Fruit fly (Drosophila melanogaster) whole organism, adult: ENCODE data around the gene Bsg.
A peak's percentile ranks its signal among the peaks of the same experiment; 100 is the strongest.

Source experiments
- CG11617 ChIP-seq: fragments of 200-800 bp; sonication (Bioruptor generic); optimal IDR thresholded peaks from 2 replicates; lab custom pipeline; 2017; ENCODE audit warnings: mild to moderate bottlenecking, missing biosample characterization, missing genetic modification reagents, missing genetic modification characterization
- CG12768 ChIP-seq: fragments of 200-800 bp; sonication (Bioruptor generic); optimal IDR thresholded peaks from 2 replicates; lab custom pipeline; 2017; ENCODE audit warnings: missing biosample characterization, missing genetic modification characterization, mild to moderate bottlenecking, moderate library complexity, missing genetic modification reagents
- CG14711 ChIP-seq: fragments of 200-800 bp; sonication (Bioruptor generic); optimal IDR thresholded peaks from 2 replicates; lab custom pipeline; 2018; ENCODE audit warnings: missing biosample characterization, mild to moderate bottlenecking, missing genetic modification characterization, moderate library complexity
- CG1620 ChIP-seq: fragments of 200-800 bp; sonication (Bioruptor generic); optimal IDR thresholded peaks from 2 replicates; lab custom pipeline; 2016; ENCODE audit warnings: missing biosample characterization, missing genetic modification characterization
- CG33017 ChIP-seq: fragments of 200-800 bp; sonication (Bioruptor generic); optimal IDR thresholded peaks from 2 replicates; lab custom pipeline; 2018; ENCODE audit warnings: missing biosample characterization, mild to moderate bottlenecking, missing genetic modification characterization, moderate library complexity
- CG5204 ChIP-seq: fragments of 200-800 bp; sonication (Bioruptor generic); optimal IDR thresholded peaks from 2 replicates; lab custom pipeline; 2016; ENCODE audit warnings: missing biosample characterization, missing genetic modification characterization
- CG7045 ChIP-seq: fragments of 200-800 bp; sonication (Bioruptor generic); optimal IDR thresholded peaks from 2 replicates; lab custom pipeline; 2017; ENCODE audit warnings: missing biosample characterization, mild to moderate bottlenecking, missing genetic modification characterization
- CG7101 ChIP-seq: fragments of 200-800 bp; sonication (Bioruptor generic); optimal IDR thresholded peaks from 2 replicates; lab custom pipeline; 2018; ENCODE audit warnings: missing biosample characterization, mild to moderate bottlenecking, missing genetic modification characterization, moderate library complexity
- Clk ChIP-seq: fragments of 200-800 bp; sonication (Bioruptor generic); optimal IDR thresholded peaks from 2 replicates; lab custom pipeline; 2017; ENCODE audit warnings: missing biosample characterization, missing genetic modification characterization
- Crg-1 ChIP-seq: fragments of 200-800 bp; sonication (Bioruptor generic); optimal IDR thresholded peaks from 2 replicates; lab custom pipeline; 2016; ENCODE audit warnings: missing biosample characterization, missing genetic modification characterization
- Hr96 ChIP-seq: fragments of 200-800 bp; sonication (Bioruptor generic); optimal IDR thresholded peaks from 2 replicates; lab custom pipeline; 2016; ENCODE audit warnings: missing biosample characterization, missing genetic modification characterization
- Mnt ChIP-seq: fragments of 200-800 bp; sonication (Bioruptor generic); optimal IDR thresholded peaks from 2 replicates; lab custom pipeline; 2016; ENCODE audit warnings: missing biosample characterization, mild to moderate bottlenecking, missing genetic modification characterization
- bab1 ChIP-seq: fragments of 200-800 bp; sonication (Bioruptor generic); optimal IDR thresholded peaks from 3 replicates; lab custom pipeline; 2019; ENCODE audit warnings: missing biosample characterization, mild to moderate bottlenecking, missing genetic modification characterization, moderate library complexity
- cic ChIP-seq: fragments of 200-800 bp; sonication (Bioruptor generic); optimal IDR thresholded peaks from 2 replicates; lab custom pipeline; 2017; ENCODE audit warnings: missing biosample characterization, mild to moderate bottlenecking, missing genetic modification characterization, moderate library complexity
- cnc ChIP-seq, 2 experiments: fragments of >200 bp; optimal IDR thresholded peaks; 2 replicates each; lab custom pipeline; 2017
- kay ChIP-seq: fragments of 200-800 bp; sonication (Bioruptor generic); peaks from one replicate; lab custom pipeline; 2016; ENCODE audit warnings: missing biosample characterization, missing genetic modification characterization, borderline replicate concordance
- ovo ChIP-seq: fragments of 200-800 bp; sonication (Bioruptor generic); optimal IDR thresholded peaks from 2 replicates; lab custom pipeline; 2016; ENCODE audit warnings: missing biosample characterization, missing genetic modification characterization
- pad ChIP-seq: fragments of 200-800 bp; sonication (Bioruptor generic); optimal IDR thresholded peaks from 3 replicates; lab custom pipeline; 2017; ENCODE audit warnings: missing biosample characterization, missing genetic modification characterization, mild to moderate bottlenecking, moderate library complexity, missing genetic modification reagents
- tj ChIP-seq: fragments of 200-800 bp; sonication (Bioruptor generic); optimal IDR thresholded peaks from 3 replicates; lab custom pipeline; 2017; ENCODE audit warnings: missing biosample characterization, mild to moderate bottlenecking, missing genetic modification characterization, moderate library complexity
- toe ChIP-seq: fragments of 200-800 bp; sonication (Bioruptor generic); optimal IDR thresholded peaks from 2 replicates; lab custom pipeline; 2016; ENCODE audit warnings: missing biosample characterization, missing genetic modification characterization

Gene Bsg

DNA sequence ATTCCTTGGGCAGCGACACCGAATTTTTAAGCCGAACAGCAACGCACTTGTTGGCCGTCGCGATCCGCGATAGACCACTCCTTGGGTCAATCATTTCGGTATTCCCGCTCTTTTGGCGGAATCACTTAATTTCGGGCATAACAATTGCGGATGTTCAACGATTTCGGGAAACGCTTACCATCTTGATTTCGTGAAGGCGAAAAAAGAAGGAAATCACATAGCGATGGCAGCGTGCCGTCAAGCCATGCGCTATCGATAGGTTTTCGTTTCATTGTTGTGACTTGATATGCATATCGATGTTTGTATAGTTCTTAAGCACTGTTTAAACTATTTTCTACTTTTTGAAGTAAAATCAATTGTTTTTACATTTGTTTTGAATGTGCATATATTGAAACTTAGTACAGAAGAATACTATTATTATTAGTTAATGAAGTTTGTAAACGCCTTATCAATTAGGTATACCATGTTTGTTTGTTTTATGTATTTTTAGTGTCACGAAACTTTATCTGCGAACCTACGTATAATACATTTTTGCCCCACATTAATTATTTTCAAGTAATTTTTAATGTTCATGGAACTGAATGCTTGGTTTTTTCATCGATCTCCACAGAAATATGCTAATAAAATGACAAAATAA lies 40.5 kb upstream of the Bsg start, which contains the start of gene RpL36A:
RpL36A (minus strand) TSS at position 265 of the 637 bp plus-strand sequence.
- TF ChIP-seq toe (GFP tag; lab: Kevin White, UChicago) (no peak), CG14711 (tag; lab: Kevin White, UChicago) (peak; percentile 40), CG11617 (GFP tag; lab: Kevin White, UChicago) (peak; percentile 65), cnc (optimal IDR thresholded peaks at IDR 0.05; lab: Kevin White, UChicago) (no peak), CG33017 (tag; lab: Kevin White, UChicago) (peak; percentile 40), Hr96 (GFP tag; lab: Kevin White, UChicago) (no peak), cic (GFP tag; lab: Kevin White, UChicago) (no peak), bab1 (GFP tag; lab: Kevin White, UChicago) (peak; percentile 71), pad (no peak), Crg-1 (peak; percentile 35), CG7045 (no peak), ovo (peak; percentile 41), Mnt (peak; percentile 7), kay (no peak), CG7101 (peak; percentile 75), CG5204 (GFP tag; lab: Kevin White, UChicago) (no peak), tj (GFP tag; lab: Kevin White, UChicago) (peak; percentile 1), CG12768 (GFP tag; lab: Kevin White, UChicago) (no peak), Clk (GFP tag; lab: Kevin White, UChicago) (no peak), CG1620 (GFP tag; lab: Kevin White, UChicago) (peak; percentile 70)

DNA sequence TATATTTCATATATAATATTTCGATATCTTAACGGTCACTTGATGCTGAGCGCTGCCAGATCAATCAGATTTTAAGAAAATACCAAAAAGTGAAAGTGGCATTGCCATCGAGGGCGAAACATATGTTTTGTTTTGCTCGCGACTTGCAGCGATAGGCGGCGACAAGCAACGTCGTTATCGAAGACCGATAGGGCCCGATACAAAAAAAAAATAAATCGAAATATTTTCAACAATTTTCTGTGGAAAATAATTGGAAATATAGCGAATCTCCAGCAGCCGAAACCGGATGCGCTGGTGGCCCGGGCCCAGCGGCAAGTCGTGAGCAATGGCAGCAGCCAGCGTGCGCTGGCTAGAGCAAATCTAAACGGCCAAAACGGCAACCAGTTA lies 39.9 kb upstream of the Bsg start, which contains the start of gene Megf8:
Megf8 (plus strand) TSS at position 190 of the 387 bp plus-strand sequence.
- TF ChIP-seq Mnt = no peak
- no peak for TF ChIP-seq bab1 (GFP tag; lab: Kevin White, UChicago)
- no peak for TF ChIP-seq CG33017 (tag; lab: Kevin White, UChicago)
- TF ChIP-seq cnc (optimal IDR thresholded peaks at IDR 0.05; lab: Kevin White, UChicago) = no peak
- no peak for TF ChIP-seq tj (GFP tag; lab: Kevin White, UChicago)
- TF ChIP-seq CG12768 (GFP tag; lab: Kevin White, UChicago) = no peak
- TF ChIP-seq CG11617 (GFP tag; lab: Kevin White, UChicago) = no peak
- no peak for TF ChIP-seq CG1620 (GFP tag; lab: Kevin White, UChicago)
- no peak for TF ChIP-seq toe (GFP tag; lab: Kevin White, UChicago)
- no peak for TF ChIP-seq kay
- no peak for TF ChIP-seq CG14711 (tag; lab: Kevin White, UChicago)
- TF ChIP-seq cic (GFP tag; lab: Kevin White, UChicago) = no peak
- no peak for TF ChIP-seq CG7101
- no peak for TF ChIP-seq pad
- no peak for TF ChIP-seq ovo

DNA sequence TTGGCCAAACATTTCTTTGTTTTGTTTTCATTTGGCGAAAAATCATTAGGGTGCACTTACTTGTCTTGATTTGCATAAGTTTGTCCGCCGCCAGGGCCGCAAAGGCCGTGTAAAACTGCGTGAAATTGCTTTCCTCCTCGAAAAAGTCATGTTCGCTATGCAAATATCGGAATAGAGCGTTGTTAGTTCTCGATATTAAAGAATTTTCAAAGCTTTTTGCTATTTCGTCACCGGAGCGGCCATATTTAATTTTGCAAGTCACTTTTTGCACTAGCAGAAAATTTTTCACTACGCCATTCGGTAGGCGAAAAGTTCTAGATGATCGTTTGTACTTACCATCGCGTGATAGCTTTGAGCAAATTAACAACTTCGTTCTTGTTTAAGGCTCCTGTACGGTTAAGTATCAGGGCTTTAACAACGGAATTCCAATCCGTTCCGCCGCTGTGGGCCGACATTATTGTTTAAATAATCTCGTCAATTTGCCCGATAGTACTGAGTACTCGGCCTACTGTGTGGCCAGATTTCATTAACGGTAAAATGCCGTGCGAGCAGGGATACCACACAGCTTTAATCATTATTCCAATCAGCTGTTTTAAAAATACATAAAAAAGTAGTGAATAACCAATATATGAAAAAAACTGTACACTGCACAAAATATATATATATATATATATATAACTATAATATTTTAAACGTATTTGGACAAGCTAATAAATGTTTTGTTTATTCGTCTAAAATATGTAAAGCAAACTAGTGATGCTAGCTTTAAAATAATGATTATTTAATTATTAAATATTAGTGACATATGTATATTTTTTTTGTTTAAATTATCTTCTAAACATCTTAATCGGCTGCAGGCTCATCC lies 11.9 kb upstream of the Bsg start, which contains the start of gene poe:
poe (minus strand) TSS at position 513 of the 865 bp plus-strand sequence.
- TF ChIP-seq CG7101 = peak; percentile 64
- no peak for TF ChIP-seq Clk (GFP tag; lab: Kevin White, UChicago)
- TF ChIP-seq CG5204 (GFP tag; lab: Kevin White, UChicago) = no peak
- TF ChIP-seq toe (GFP tag; lab: Kevin White, UChicago) = no peak
- TF ChIP-seq Hr96 (GFP tag; lab: Kevin White, UChicago) = no peak
- peak; percentile 40 for TF ChIP-seq CG12768 (GFP tag; lab: Kevin White, UChicago)
- peak; percentile 77 for TF ChIP-seq CG14711 (tag; lab: Kevin White, UChicago)
- peak; percentile 15 for TF ChIP-seq cic (GFP tag; lab: Kevin White, UChicago)
- peak; percentile 75 for TF ChIP-seq CG11617 (GFP tag; lab: Kevin White, UChicago)
- TF ChIP-seq Crg-1 = peak; percentile 34
- TF ChIP-seq tj (GFP tag; lab: Kevin White, UChicago) = peak; percentile 15
- TF ChIP-seq bab1 (GFP tag; lab: Kevin White, UChicago) = peak; percentile 67
- no peak for TF ChIP-seq CG7045
- peak; percentile 63 for TF ChIP-seq CG33017 (tag; lab: Kevin White, UChicago)
- TF ChIP-seq ovo = peak; percentile 14
- TF ChIP-seq Mnt = peak; percentile 28
- TF ChIP-seq cnc (optimal IDR thresholded peaks at IDR 0.05; lab: Kevin White, UChicago) = peak; percentile 92 to 98
- no peak for TF ChIP-seq CG1620 (GFP tag; lab: Kevin White, UChicago)
- TF ChIP-seq pad = peak; percentile 5
- TF ChIP-seq kay = no peak

DNA sequence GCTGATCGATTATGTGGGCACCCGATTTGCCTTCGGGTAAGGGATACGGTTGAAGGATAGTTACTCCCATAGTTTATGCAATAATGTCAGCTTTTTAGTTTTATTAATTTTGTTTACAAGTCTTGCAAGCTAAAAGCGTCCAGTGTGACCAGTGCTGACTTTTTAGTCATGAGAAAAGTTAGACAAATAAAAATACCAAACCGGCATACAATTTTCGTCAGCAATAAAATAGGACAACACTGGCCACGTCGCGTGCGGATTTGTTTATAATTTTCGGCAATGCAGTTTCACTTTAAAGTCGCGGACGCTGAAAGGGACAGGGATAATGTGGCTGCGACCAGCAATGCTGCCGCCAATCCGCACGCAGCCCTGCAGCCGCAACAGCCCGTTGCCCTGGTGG lies 10.5 kb upstream of the Bsg start, which contains the start of the genes MED20 and Trf:
MED20 (minus strand) TSS at position 157 of the 400 bp plus-strand sequence.
Trf (plus strand) TSS at position 204 of the 400 bp plus-strand sequence.
- TF ChIP-seq tj (GFP tag; lab: Kevin White, UChicago) = no peak
- TF ChIP-seq bab1 (GFP tag; lab: Kevin White, UChicago) = peak; percentile 37
- TF ChIP-seq CG1620 (GFP tag; lab: Kevin White, UChicago) = no peak
- TF ChIP-seq Mnt = peak; percentile 83

DNA sequence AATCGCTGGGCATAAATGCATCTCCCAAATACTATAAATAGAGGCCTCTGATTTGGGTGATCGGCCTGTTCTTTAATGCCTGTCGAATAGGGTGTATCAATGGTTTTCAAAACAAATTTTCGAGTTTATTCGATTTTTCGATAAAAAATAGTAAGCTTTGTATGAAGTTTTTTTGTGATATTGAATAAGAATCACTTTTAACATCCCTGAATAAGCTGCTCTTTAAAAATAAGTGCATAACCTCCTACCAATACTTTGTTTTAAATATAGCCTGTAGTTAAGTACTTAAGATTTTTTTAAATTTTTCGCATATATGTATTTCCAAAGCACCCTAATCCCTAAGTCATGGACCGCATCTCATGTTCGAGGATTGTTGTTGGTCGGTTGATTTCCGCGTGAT lies 2.6 kb upstream of the Bsg start:
- TF ChIP-seq tj (GFP tag; lab: Kevin White, UChicago) (no peak), cnc (optimal IDR thresholded peaks at IDR 0.05; lab: Kevin White, UChicago) (no peak), CG5204 (GFP tag; lab: Kevin White, UChicago) (no peak), CG11617 (GFP tag; lab: Kevin White, UChicago) (no peak), bab1 (GFP tag; lab: Kevin White, UChicago) (no peak), Clk (GFP tag; lab: Kevin White, UChicago) (no peak), CG12768 (GFP tag; lab: Kevin White, UChicago) (no peak), CG14711 (tag; lab: Kevin White, UChicago) (no peak), Hr96 (GFP tag; lab: Kevin White, UChicago) (no peak), Mnt (no peak), kay (no peak), ovo (no peak), CG7045 (no peak), CG1620 (GFP tag; lab: Kevin White, UChicago) (no peak), pad (no peak), cic (GFP tag; lab: Kevin White, UChicago) (no peak), CG7101 (no peak), toe (GFP tag; lab: Kevin White, UChicago) (no peak), Crg-1 (no peak)
